Worm (Caenorhabditis elegans) whole organism, L4/young adult: Measurements from ENCODE around the gene mrpl-32.

Experiments used
- W03F9.2 ChIP-seq: fragments of 150-350 bp; optimal IDR thresholded peaks from 2 replicates; lab custom pipeline; 2014; ENCODE audit warnings: missing biosample characterization, missing genetic modification characterization
- him-1 ChIP-seq: sonication (generic microtip); optimal IDR thresholded peaks from 2 replicates; lab custom pipeline; 2016; ENCODE audit warnings: missing genotype, missing genetic modification reagents, missing genetic modification characterization, missing compliant biosample characterization

DNA sequence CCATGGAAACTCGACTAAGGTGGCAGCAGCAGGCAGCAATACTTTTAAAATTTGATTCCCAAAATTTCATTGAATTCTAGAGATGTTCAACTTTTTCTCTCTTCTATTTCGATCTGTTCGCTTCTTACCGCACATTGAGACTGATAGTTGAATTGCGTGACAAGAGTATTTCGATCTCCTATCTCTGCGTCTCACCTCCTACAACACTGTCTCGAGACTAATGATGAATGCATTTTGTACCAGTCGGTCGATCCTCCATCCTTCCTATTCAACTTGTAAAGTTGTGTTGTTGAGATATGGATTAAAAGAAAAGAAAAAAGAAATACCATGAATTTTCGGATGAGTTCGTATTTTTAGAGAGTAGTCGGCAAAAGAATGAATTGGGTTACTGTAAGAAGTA is 1.6 kb downstream of the mrpl-32 start:
- TF ChIP-seq him-1 (tag; lab: Kevin White, UChicago) = no peak
- no peak for TF ChIP-seq W03F9.2 (tag; lab: Kevin White, UChicago)
